Fruit fly (Drosophila melanogaster) whole organism, prepupa: ENCODE data around the gene DIP-epsilon.

ENCODE experiments used
- Blimp-1 ChIP-seq: fragments of 200-800 bp; sonication (Bioruptor generic); optimal IDR thresholded peaks from 3 replicates; lab custom pipeline; 2017; ENCODE audit warnings: missing biosample characterization, missing genetic modification characterization, mild to moderate bottlenecking, moderate library complexity, missing genetic modification reagents
- CG10631 ChIP-seq: fragments of 200-800 bp; sonication (Bioruptor generic); optimal IDR thresholded peaks from 2 replicates; lab custom pipeline; 2016; ENCODE audit warnings: missing biosample characterization, missing genetic modification characterization
- CG10669 ChIP-seq: fragments of 200-800 bp; sonication (Bioruptor generic); optimal IDR thresholded peaks from 3 replicates; lab custom pipeline; 2018; ENCODE audit warnings: missing biosample characterization, mild to moderate bottlenecking, missing genetic modification characterization, moderate library complexity
- CG11294 ChIP-seq: fragments of 200-800 bp; sonication (Bioruptor generic); IDR thresholded peaks from 2 replicates; pipeline ENCODE4 v1.3.6; 2022; ENCODE audit warnings: missing biosample characterization, missing genetic modification characterization
- CG11902 ChIP-seq: fragments of 200-800 bp; sonication (Bioruptor generic); optimal IDR thresholded peaks from 3 replicates; lab custom pipeline; 2016; ENCODE audit warnings: missing biosample characterization, missing genetic modification characterization
- CG15336 ChIP-seq: fragments of 200-800 bp; sonication (Bioruptor generic); IDR thresholded peaks from 2 replicates; pipeline ENCODE4 v1.3.6; 2022; ENCODE audit warnings: missing biosample characterization, missing genetic modification characterization
- CG1621 ChIP-seq: fragments of 200-800 bp; sonication (Bioruptor generic); optimal IDR thresholded peaks from 3 replicates; lab custom pipeline; 2018; ENCODE audit warnings: missing biosample characterization, mild to moderate bottlenecking, missing genetic modification characterization
- CG16779 ChIP-seq: fragments of 200-800 bp; sonication (Bioruptor generic); optimal IDR thresholded peaks from 3 replicates; lab custom pipeline; 2017; ENCODE audit warnings: missing biosample characterization, mild to moderate bottlenecking, missing genetic modification characterization
- CG3032 ChIP-seq: fragments of 200-800 bp; optimal IDR thresholded peaks from 2 replicates; lab custom pipeline; 2019; ENCODE audit warnings: missing biosample characterization, mild to moderate bottlenecking, missing genetic modification characterization, moderate library complexity
- CG31627 ChIP-seq: fragments of 200-800 bp; sonication (Bioruptor generic); optimal IDR thresholded peaks from 3 replicates; lab custom pipeline; 2016; ENCODE audit warnings: missing biosample characterization, missing genetic modification characterization
- CG32006 ChIP-seq: fragments of 200-800 bp; sonication (Bioruptor generic); optimal IDR thresholded peaks from 3 replicates; lab custom pipeline; 2017; ENCODE audit warnings: missing biosample characterization, mild to moderate bottlenecking, missing genetic modification characterization
- CG34406 ChIP-seq: fragments of 200-800 bp; sonication (Bioruptor generic); optimal IDR thresholded peaks from 3 replicates; lab custom pipeline; 2016; ENCODE audit warnings: missing biosample characterization, missing genetic modification characterization
- CG4318 ChIP-seq: fragments of 200-800 bp; sonication (Bioruptor generic); optimal IDR thresholded peaks from 3 replicates; lab custom pipeline; 2017; ENCODE audit warnings: missing biosample characterization, mild to moderate bottlenecking, missing genetic modification characterization
- CG6163 ChIP-seq: fragments of 200-800 bp; sonication (Bioruptor generic); IDR thresholded peaks from 3 replicates; pipeline ENCODE4 v1.3.6; 2022; ENCODE audit warnings: missing biosample characterization, missing genetic modification characterization
- CG6276 ChIP-seq: fragments of 200-800 bp; sonication (Bioruptor generic); optimal IDR thresholded peaks from 2 replicates; lab custom pipeline; 2017; ENCODE audit warnings: missing biosample characterization, mild to moderate bottlenecking, missing genetic modification characterization
- CG6792 ChIP-seq: fragments of 200-800 bp; sonication (Bioruptor generic); optimal IDR thresholded peaks from 3 replicates; lab custom pipeline; 2016; ENCODE audit warnings: missing biosample characterization, missing genetic modification characterization
- CG6808 ChIP-seq: fragments of 200-800 bp; sonication (Bioruptor generic); optimal IDR thresholded peaks from 3 replicates; lab custom pipeline; 2017; ENCODE audit warnings: missing biosample characterization, missing genetic modification characterization, mild to moderate bottlenecking, moderate library complexity, missing genetic modification reagents
- CG6854 ChIP-seq: fragments of 200-800 bp; sonication (Bioruptor generic); optimal IDR thresholded peaks from 2 replicates; lab custom pipeline; 2017; ENCODE audit warnings: missing biosample characterization, mild to moderate bottlenecking, missing genetic modification characterization
- CG7368 ChIP-seq: fragments of 200-800 bp; sonication (Bioruptor generic); optimal IDR thresholded peaks from 3 replicates; lab custom pipeline; 2016; ENCODE audit warnings: missing biosample characterization, missing genetic modification characterization
- CG8319 ChIP-seq: fragments of 200-800 bp; sonication (Bioruptor generic); optimal IDR thresholded peaks from 3 replicates; lab custom pipeline; 2016; ENCODE audit warnings: missing biosample characterization, missing genetic modification characterization
- CG8632 ChIP-seq: fragments of 200-800 bp; sonication (Bioruptor generic); optimal IDR thresholded peaks from 3 replicates; lab custom pipeline; 2016; ENCODE audit warnings: missing biosample characterization, missing genetic modification characterization
- CG9139 ChIP-seq: fragments of 200-800 bp; sonication (Bioruptor generic); optimal IDR thresholded peaks from 3 replicates; lab custom pipeline; 2017; ENCODE audit warnings: missing biosample characterization, mild to moderate bottlenecking, missing genetic modification characterization
- Eip75B ChIP-seq: fragments of 200-800 bp; sonication (Bioruptor generic); optimal IDR thresholded peaks from 3 replicates; lab custom pipeline; 2016; ENCODE audit warnings: missing biosample characterization, missing genetic modification characterization
- Eip78C ChIP-seq: fragments of 200-800 bp; sonication (Bioruptor generic); peaks from one replicate; lab custom pipeline; 2016; ENCODE audit warnings: missing biosample characterization, missing genetic modification characterization
- Eip93F ChIP-seq: fragments of 200-800 bp; sonication (Bioruptor generic); optimal IDR thresholded peaks from 2 replicates; lab custom pipeline; 2016; ENCODE audit warnings: missing biosample characterization, mild to moderate bottlenecking, missing genetic modification characterization
- Ets21C ChIP-seq: fragments of 200-800 bp; sonication (Bioruptor generic); optimal IDR thresholded peaks from 3 replicates; lab custom pipeline; 2016; ENCODE audit warnings: missing biosample characterization, missing genetic modification characterization
- Ets96B ChIP-seq: fragments of 200-800 bp; optimal IDR thresholded peaks from 2 replicates; lab custom pipeline; 2019; ENCODE audit warnings: missing biosample characterization, mild to moderate bottlenecking, missing genetic modification characterization, moderate library complexity
- Gug ChIP-seq: fragments of 200-800 bp; sonication (Bioruptor generic); IDR thresholded peaks from 2 replicates; pipeline ENCODE4 v1.3.6; 2022; ENCODE audit warnings: missing biosample characterization, missing genetic modification characterization
- Hr38 ChIP-seq: sonication (Bioruptor generic); optimal IDR thresholded peaks from 2 replicates; lab custom pipeline; 2016; ENCODE audit warnings: missing biosample characterization, missing genetic modification characterization
- Hr39 ChIP-seq: fragments of 200-800 bp; sonication (Bioruptor generic); optimal IDR thresholded peaks from 2 replicates; lab custom pipeline; 2016; ENCODE audit warnings: missing biosample characterization, missing genetic modification characterization
- Hr4 ChIP-seq: fragments of 200-800 bp; sonication (Bioruptor generic); optimal IDR thresholded peaks from 3 replicates; lab custom pipeline; 2016; ENCODE audit warnings: missing biosample characterization, missing genetic modification characterization
- Lpt ChIP-seq: fragments of 200-800 bp; sonication (Bioruptor generic); optimal IDR thresholded peaks from 3 replicates; lab custom pipeline; 2016; ENCODE audit warnings: missing biosample characterization, missing genetic modification characterization
- Met ChIP-seq: fragments of 200-800 bp; sonication (Bioruptor generic); optimal IDR thresholded peaks from 3 replicates; lab custom pipeline; 2016; ENCODE audit warnings: missing biosample characterization, missing genetic modification characterization
- Sox102F ChIP-seq: fragments of 200-800 bp; sonication (Bioruptor generic); optimal IDR thresholded peaks from 2 replicates; lab custom pipeline; 2016; ENCODE audit warnings: missing biosample characterization, mild to moderate bottlenecking, missing genetic modification characterization
- Sox14 ChIP-seq: fragments of 200-800 bp; sonication (Bioruptor generic); optimal IDR thresholded peaks from 3 replicates; lab custom pipeline; 2016; ENCODE audit warnings: missing biosample characterization, missing genetic modification characterization
- Sox15 ChIP-seq: fragments of 200-800 bp; sonication (Bioruptor generic); optimal IDR thresholded peaks from 3 replicates; lab custom pipeline; 2016; ENCODE audit warnings: missing biosample characterization, missing genetic modification characterization
- acj6 ChIP-seq: fragments of 200-800 bp; sonication (Bioruptor generic); optimal IDR thresholded peaks from 3 replicates; lab custom pipeline; 2016; ENCODE audit warnings: missing biosample characterization, missing genetic modification characterization
- dac ChIP-seq: fragments of 200-800 bp; sonication (Bioruptor generic); optimal IDR thresholded peaks from 2 replicates; lab custom pipeline; 2017; ENCODE audit warnings: missing biosample characterization, mild to moderate bottlenecking, missing genetic modification characterization
- eg ChIP-seq: fragments of 200-800 bp; sonication (Bioruptor generic); IDR thresholded peaks from 3 replicates; pipeline ENCODE4 v1.3.6; 2022; ENCODE audit warnings: missing biosample characterization, missing genetic modification characterization
- esn ChIP-seq: fragments of 200-800 bp; sonication (Bioruptor generic); optimal IDR thresholded peaks from 2 replicates; lab custom pipeline; 2016; ENCODE audit warnings: missing biosample characterization, mild to moderate bottlenecking, missing genetic modification characterization, moderate library complexity
- fkh ChIP-seq: fragments of 200-800 bp; sonication (Bioruptor generic); optimal IDR thresholded peaks from 3 replicates; lab custom pipeline; 2017; ENCODE audit warnings: missing biosample characterization, mild to moderate bottlenecking, missing genetic modification characterization, moderate library complexity
- lz ChIP-seq: fragments of 200-800 bp; sonication (Bioruptor generic); optimal IDR thresholded peaks from 3 replicates; lab custom pipeline; 2016; ENCODE audit warnings: missing biosample characterization, missing genetic modification characterization
- net ChIP-seq: fragments of 200-800 bp; sonication (Bioruptor generic); optimal IDR thresholded peaks from 3 replicates; lab custom pipeline; 2016; ENCODE audit warnings: missing biosample characterization, missing genetic modification characterization
- ss ChIP-seq, 2 experiments: fragments of 200-800 bp; sonication (Bioruptor generic); optimal IDR thresholded peaks; 2 replicates in 1 of 2; 3 replicates in 1 of 2; lab custom pipeline; 2017 to 2018; ENCODE audit warnings: mild to moderate bottlenecking in 2 of 2, missing biosample characterization in 2 of 2, missing genetic modification characterization in 2 of 2, moderate library complexity in 1 of 2
- svp ChIP-seq: fragments of 200-800 bp; sonication (Bioruptor generic); peaks from one replicate; lab custom pipeline; 2016; ENCODE audit warnings: missing biosample characterization, missing genetic modification characterization
- topi ChIP-seq: fragments of 200-800 bp; sonication (Bioruptor generic); optimal IDR thresholded peaks from 3 replicates; lab custom pipeline; 2016; ENCODE audit warnings: missing biosample characterization, missing genetic modification characterization
- vri ChIP-seq: fragments of 200-800 bp; sonication (Bioruptor generic); optimal IDR thresholded peaks from 3 replicates; lab custom pipeline; 2016; ENCODE audit warnings: missing biosample characterization, mild to moderate bottlenecking, missing genetic modification characterization

DIP-epsilon gene

dm6 chr2L:6455955-6456599 lies 45.0 kb upstream of the DIP-epsilon start, which contains the start of gene frj (continued):
- peak; percentile 32; the same call in 1 of the 2 replicates for TF ChIP-seq Gug (GFP tag; lab: Robert Waterston, UW)
- TF ChIP-seq CG6808, result peak; percentile 11
- TF ChIP-seq CG1621 (tag; lab: Kevin White, UChicago), result no peak
- TF ChIP-seq CG10631, result no peak
- TF ChIP-seq Ets21C (GFP tag; lab: Kevin White, UChicago), result peak; percentile 63
- TF ChIP-seq CG4318 (GFP tag; lab: Kevin White, UChicago), result no peak
- peak; percentile 7 for TF ChIP-seq CG6792 (GFP tag; lab: Kevin White, UChicago)
- TF ChIP-seq CG31627 (GFP tag; lab: Kevin White, UChicago), result peak; percentile 77
- peak; percentile 85 for TF ChIP-seq Eip78C (GFP tag; lab: Kevin White, UChicago)
- no peak for TF ChIP-seq CG9139 (GFP tag; lab: Kevin White, UChicago)
- TF ChIP-seq Ets96B (tag; lab: Kevin White, UChicago), result peak; percentile 34
- TF ChIP-seq Hr38 (GFP tag; lab: Kevin White, UChicago), result no peak
- peak; percentile 52 for TF ChIP-seq CG6163 (GFP tag; lab: Robert Waterston, UW)
- TF ChIP-seq Lpt (GFP tag; lab: Kevin White, UChicago), result no peak
- peak; percentile 72 for TF ChIP-seq svp (GFP tag; lab: Kevin White, UChicago)
- TF ChIP-seq CG6276 (GFP tag; lab: Kevin White, UChicago), result no peak
- TF ChIP-seq CG15336 (GFP tag; lab: Robert Waterston, UW), result peak; percentile 45; the same call in 1 of the 2 replicates
- no peak for TF ChIP-seq Eip93F (GFP tag; lab: Kevin White, UChicago)
- TF ChIP-seq Eip75B (GFP tag; lab: Kevin White, UChicago), result peak; percentile 44
- no peak for TF ChIP-seq CG7368
- TF ChIP-seq vri (GFP tag; lab: Kevin White, UChicago), result no peak
- peak; percentile 36 for TF ChIP-seq CG10669 (GFP tag; lab: Kevin White, UChicago)
- TF ChIP-seq net, result peak; percentile 3
- peak; percentile 57 for TF ChIP-seq lz
- TF ChIP-seq CG11294, result no peak; the same call in 1 of the 2 replicates

dm6 chr2L:6455032-6455954 lies 44.2 kb upstream of the DIP-epsilon start, which contains the start of gene retm:
retm (minus strand) TSS chr2L:6455929.
- TF ChIP-seq CG15336 (GFP tag; lab: Robert Waterston, UW), result no peak
- TF ChIP-seq CG16779 (tag; lab: Kevin White, UChicago), result no peak
- TF ChIP-seq CG11294, result no peak
- TF ChIP-seq Hr4 (GFP tag; lab: Kevin White, UChicago), result no peak
- TF ChIP-seq Blimp-1 (GFP tag; lab: Kevin White, UChicago), result no peak
- TF ChIP-seq CG34406 (GFP tag; lab: Kevin White, UChicago), result no peak
- no peak for TF ChIP-seq eg
- no peak for TF ChIP-seq CG6808
- TF ChIP-seq Met, result no peak
- no peak for TF ChIP-seq Eip93F (GFP tag; lab: Kevin White, UChicago)
- no peak for TF ChIP-seq Ets96B (tag; lab: Kevin White, UChicago)
- peak in 1 of 2 experiments; percentile 30 for TF ChIP-seq ss (GFP tag; optimal IDR thresholded peaks at IDR 0.05; lab: Kevin White, UChicago)
- TF ChIP-seq Sox15 (GFP tag; lab: Kevin White, UChicago), result no peak
- TF ChIP-seq esn, result no peak
- TF ChIP-seq CG3032 (tag; lab: Kevin White, UChicago), result peak; percentile 8
- TF ChIP-seq CG32006 (GFP tag; lab: Kevin White, UChicago), result no peak
- no peak for TF ChIP-seq Sox102F (GFP tag; lab: Kevin White, UChicago)
- peak; percentile 12 for TF ChIP-seq CG8319 (GFP tag; lab: Kevin White, UChicago)
- peak; percentile 11; the same call in 1 of the 3 replicates for TF ChIP-seq CG6163 (GFP tag; lab: Robert Waterston, UW)
- no peak for TF ChIP-seq CG11902 (GFP tag; lab: Kevin White, UChicago)
- TF ChIP-seq CG10669 (GFP tag; lab: Kevin White, UChicago), result no peak
- no peak for TF ChIP-seq CG8632 (GFP tag; lab: Kevin White, UChicago)
- no peak for TF ChIP-seq acj6 (GFP tag; lab: Kevin White, UChicago)
- peak; percentile 52 for TF ChIP-seq CG6854
- TF ChIP-seq Eip78C (GFP tag; lab: Kevin White, UChicago), result no peak
- no peak for TF ChIP-seq Sox14 (GFP tag; lab: Kevin White, UChicago)
- TF ChIP-seq fkh (GFP tag; lab: Kevin White, UChicago), result peak; percentile 92
- no peak for TF ChIP-seq Gug (GFP tag; lab: Robert Waterston, UW)
- TF ChIP-seq vri (GFP tag; lab: Kevin White, UChicago), result peak; percentile 89
- no peak for TF ChIP-seq dac (GFP tag; lab: Kevin White, UChicago)
- no peak for TF ChIP-seq Hr39 (GFP tag; lab: Kevin White, UChicago)
- TF ChIP-seq topi (GFP tag; lab: Kevin White, UChicago), result no peak
